Worm (Caenorhabditis elegans) whole organism, L4/young adult: ENCODE measurements around the gene nhr-129.

Experiments used
- W03F9.2 ChIP-seq: fragments of 150-350 bp; optimal IDR thresholded peaks from 2 replicates; lab custom pipeline; 2014; ENCODE audit warnings: missing biosample characterization, missing genetic modification characterization
- dao-5 ChIP-seq: sonication (generic microtip); optimal IDR thresholded peaks from 2 replicates; lab custom pipeline; 2016; ENCODE audit warnings: missing genotype, missing genetic modification characterization, moderate library complexity, missing compliant biosample characterization
- him-1 ChIP-seq: sonication (generic microtip); optimal IDR thresholded peaks from 2 replicates; lab custom pipeline; 2016; ENCODE audit warnings: missing genotype, missing genetic modification reagents, missing genetic modification characterization, missing compliant biosample characterization

nhr-129 gene

ce11 chrV:13357652-13358281 lies 26.9 kb upstream of the nhr-129 start, which contains the start of gene F32H5.1:
Gene F32H5.1, minus strand, starts transcription at chrV:13358037.
- no peak for TF ChIP-seq him-1
- TF ChIP-seq dao-5 (tag; lab: Kevin White, UChicago): no peak
- no peak for TF ChIP-seq W03F9.2 (tag; lab: Kevin White, UChicago)

- TF ChIP-seq dao-5 (tag; lab: Kevin White, UChicago) (no peak), W03F9.2 (tag; lab: Kevin White, UChicago) (no peak), him-1 (no peak)
Observed at ce11 chrV:13356210-13356609, 25.4 kb upstream of the nhr-129 start.

ce11 chrV:13352415-13352814 lies 21.6 kb upstream of the nhr-129 start:
- TF ChIP-seq him-1 (no peak), dao-5 (tag; lab: Kevin White, UChicago) (no peak)

DNA sequence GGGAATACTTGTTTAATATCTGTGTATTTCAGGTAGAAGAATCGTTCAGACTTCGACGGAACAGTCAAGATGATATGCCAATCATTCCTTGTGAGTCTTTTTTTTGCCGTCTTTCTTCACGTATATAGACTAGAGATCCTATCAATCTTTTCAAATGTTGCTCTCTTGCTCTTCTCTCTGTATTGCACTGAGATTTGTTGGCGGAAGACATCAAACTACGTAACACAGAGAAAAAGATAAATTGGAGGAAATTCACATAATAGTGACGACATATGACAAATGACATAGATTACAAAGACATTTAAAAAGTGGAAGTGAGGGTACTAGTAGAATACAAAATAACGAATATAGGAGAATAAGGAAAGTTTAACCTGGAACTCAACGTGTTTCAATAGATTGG lies 21.0 kb upstream of the nhr-129 start:
- TF ChIP-seq W03F9.2 (tag; lab: Kevin White, UChicago) (no peak), him-1 (no peak), dao-5 (tag; lab: Kevin White, UChicago) (no peak)

DNA sequence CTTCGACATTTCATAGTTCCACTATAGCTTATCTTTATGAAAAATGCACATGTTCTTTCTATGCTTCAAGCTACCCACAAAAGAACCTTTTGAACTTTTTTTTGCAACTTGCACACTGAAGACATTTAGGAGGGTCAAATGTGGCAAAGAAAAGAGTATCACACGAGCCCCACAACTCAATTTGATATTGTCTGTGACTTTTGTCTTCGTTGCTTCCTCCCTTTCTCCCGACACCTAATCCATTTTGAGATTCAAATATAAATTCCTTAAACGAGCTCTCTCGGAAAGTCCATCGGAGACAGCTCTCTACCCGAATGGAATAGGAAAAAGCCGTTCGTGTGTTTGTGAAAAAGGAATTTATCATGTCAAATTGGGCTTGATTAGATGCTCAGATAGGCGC lies 19.5 kb upstream of the nhr-129 start:
- TF ChIP-seq W03F9.2 (tag; lab: Kevin White, UChicago): no peak
- TF ChIP-seq him-1: no peak
- TF ChIP-seq dao-5 (tag; lab: Kevin White, UChicago): no peak

DNA sequence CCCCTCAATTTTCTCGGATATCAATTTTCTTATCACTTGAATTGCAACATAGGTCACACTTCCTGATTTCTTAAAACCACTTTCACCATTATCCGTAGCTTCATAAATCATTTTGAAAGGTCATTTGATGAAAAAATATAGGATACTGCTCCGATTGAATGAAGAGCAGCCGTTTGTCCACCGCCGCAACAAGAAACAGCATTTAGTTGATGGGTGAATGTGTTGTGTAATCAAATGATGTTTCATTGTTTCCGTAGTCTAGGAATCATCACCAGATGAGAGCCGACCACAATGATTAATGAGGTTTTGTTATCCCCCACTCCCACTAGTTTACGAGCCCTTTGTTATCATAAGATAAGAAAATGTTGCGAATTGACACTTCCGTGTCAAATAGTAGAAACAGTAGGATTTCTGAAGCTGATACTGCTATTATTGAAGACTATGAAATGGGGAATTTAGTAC lies 15.1 kb upstream of the nhr-129 start, which contains the start of gene twk-43:
Gene twk-43, plus strand, starts transcription at position 412 of the 462 bp plus-strand sequence.
- TF ChIP-seq him-1 (no peak), W03F9.2 (tag; lab: Kevin White, UChicago) (no peak), dao-5 (tag; lab: Kevin White, UChicago) (no peak)

DNA sequence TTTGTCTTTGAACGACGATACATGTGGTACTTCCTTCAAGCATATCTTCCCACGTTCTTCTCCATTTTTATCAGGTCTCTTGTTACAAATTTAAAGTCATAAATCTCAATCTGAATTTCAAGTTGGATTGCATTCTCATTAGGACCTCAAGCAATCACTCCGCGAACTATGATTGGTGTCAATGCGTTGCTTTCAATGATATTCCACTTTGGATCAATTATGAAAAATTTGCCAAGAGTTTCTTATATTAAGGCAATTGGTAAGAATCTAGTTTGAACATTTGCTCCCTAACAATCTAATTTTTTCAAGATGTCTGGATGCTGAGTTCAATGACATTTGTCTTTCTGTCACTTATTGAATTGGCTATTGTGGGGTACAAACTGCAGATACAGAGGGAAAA lies 11.4 kb upstream of the nhr-129 start:
- TF ChIP-seq him-1 (no peak), W03F9.2 (tag; lab: Kevin White, UChicago) (no peak), dao-5 (tag; lab: Kevin White, UChicago) (no peak)

- TF ChIP-seq him-1 (no peak), W03F9.2 (tag; lab: Kevin White, UChicago) (no peak), dao-5 (tag; lab: Kevin White, UChicago) (no peak)
Observed at ce11 chrV:13339633-13340290, 8.9 kb upstream of the nhr-129 start, which contains the start of the genes str-4 and lgc-48. Gene str-4, minus strand, starts transcription at chrV:13339733. Gene lgc-48, plus strand, starts transcription at chrV:13340240.

DNA sequence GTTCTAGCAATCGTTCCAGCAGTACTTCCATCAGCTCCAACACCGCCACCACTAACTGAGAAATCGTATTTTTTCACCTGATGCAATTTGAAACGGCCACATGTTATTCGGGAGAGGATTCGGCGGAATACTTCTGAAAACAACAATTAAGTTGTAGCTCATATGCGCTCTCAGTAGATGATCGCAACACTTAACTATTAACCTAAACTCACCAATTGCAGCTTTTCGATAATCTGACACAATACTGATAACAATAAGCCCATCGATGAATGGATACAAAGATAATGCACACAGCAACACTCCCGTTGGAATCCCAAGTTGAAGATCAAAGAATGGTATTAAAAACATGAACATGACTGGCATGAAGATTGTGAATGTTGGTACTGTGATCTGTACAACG lies 7.2 kb upstream of the nhr-129 start:
- no peak for TF ChIP-seq W03F9.2 (tag; lab: Kevin White, UChicago)
- TF ChIP-seq him-1: no peak
- no peak for TF ChIP-seq dao-5 (tag; lab: Kevin White, UChicago)

DNA sequence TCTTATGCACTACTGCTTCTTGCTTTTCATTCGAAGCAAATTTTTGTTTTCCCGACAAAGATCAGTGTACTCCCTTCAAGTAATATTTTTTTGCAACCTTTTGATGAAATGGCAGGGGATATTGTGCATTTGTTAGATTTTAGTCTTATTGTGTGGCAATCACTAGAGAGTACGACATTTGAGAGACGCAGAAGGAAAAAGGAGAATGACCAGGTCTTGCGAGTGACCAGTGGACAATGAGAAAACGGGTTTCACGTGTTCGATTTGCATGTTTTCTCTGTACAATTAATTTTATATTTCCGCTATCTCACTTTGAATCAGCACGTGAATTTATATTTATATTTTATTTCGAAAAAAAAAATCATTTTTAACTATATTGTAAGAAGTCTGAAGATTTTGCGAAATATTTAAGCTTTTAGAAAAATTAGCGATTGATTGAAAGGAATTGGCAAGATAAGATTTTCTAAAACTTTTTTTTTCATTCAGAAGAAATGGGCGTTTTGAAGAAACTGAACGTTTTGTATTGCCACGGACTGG lies 5.1 kb upstream of the nhr-129 start, which contains the start of gene C50B6.9:
Gene C50B6.9, plus strand, starts transcription at position 487 of the 537 bp plus-strand sequence.
- TF ChIP-seq W03F9.2 (tag; lab: Kevin White, UChicago) (no peak), dao-5 (tag; lab: Kevin White, UChicago) (no peak)

- TF ChIP-seq dao-5 (tag; lab: Kevin White, UChicago) (no peak), him-1 (no peak), W03F9.2 (tag; lab: Kevin White, UChicago) (no peak)
Observed at ce11 chrV:13334447-13334846, 3.6 kb upstream of the nhr-129 start.

ce11 chrV:13333386-13334180 lies 2.8 kb upstream of the nhr-129 start, which contains the start of gene nhr-168:
Gene nhr-168, minus strand, starts transcription at chrV:13333871.
- TF ChIP-seq W03F9.2 (tag; lab: Kevin White, UChicago): no peak
- no peak for TF ChIP-seq him-1
- no peak for TF ChIP-seq dao-5 (tag; lab: Kevin White, UChicago)

DNA sequence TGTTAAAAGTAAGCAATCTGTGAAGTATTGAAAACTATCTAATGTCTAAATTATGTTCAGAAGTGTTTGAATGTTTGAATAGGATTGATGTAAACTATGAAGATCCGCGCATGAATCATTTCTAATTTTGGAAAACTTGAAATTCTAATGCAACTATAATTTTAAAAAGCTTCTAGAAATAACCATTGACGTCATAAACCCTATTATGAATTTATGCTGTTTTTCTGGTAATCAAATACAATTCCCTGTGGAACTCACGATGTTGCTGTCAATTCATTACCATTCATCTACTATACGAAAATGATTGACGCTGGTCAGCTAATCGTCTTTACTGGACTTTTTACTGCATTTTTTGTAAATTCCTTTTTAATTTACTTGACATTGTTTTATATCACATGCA lies 3.4 kb downstream of the nhr-129 start, which contains the start of gene str-37:
Gene str-37, plus strand, starts transcription at position 301 of the 400 bp plus-strand sequence.
- TF ChIP-seq him-1: no peak
- TF ChIP-seq dao-5 (tag; lab: Kevin White, UChicago): no peak
- TF ChIP-seq W03F9.2 (tag; lab: Kevin White, UChicago): no peak
